Fruit fly (Drosophila melanogaster): ENCODE results near the gene CG16762.

The CG16762 gene

DNA sequence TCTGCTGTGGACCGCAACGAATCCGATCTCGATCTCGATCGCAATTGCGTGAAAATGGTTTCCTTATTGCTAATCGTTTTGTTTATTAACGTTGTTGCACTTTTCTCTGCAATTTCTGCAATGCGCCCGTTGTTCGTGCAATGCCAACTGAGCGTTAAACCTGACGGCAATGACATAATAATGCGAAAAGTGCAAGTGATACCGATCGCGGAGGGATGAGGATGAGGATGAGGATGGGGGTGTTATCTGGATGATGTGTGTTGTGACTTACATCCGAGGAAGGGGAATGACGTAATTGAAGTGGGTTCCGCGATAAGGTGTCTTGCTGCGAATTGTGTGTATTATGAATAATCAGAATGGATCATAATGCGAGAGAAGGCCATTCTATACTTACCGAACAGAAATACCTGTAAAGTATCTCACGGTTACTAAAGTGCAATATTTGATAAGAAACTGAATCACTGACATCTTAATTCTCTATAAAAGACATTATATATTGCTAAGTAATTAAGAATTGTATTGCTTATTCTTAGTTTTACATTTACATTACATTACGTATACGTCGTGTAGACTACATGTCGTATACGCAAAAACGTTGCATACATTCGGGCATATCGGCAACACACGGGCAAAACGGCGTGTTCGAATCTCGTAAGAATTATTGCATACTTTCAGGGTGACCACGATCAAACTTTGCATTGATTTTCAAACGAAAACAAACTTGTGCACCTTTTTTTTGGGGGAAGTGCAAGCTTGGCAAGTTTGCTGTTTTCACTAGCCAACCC, 10.1 kb upstream of the CG16762 start:
- TF ChIP-seq CG8478 (optimal IDR thresholded peaks at IDR 0.05) (no peak), CTCF (optimal IDR thresholded peaks at IDR 0.05) (peak; percentile 58 to 70)

DNA sequence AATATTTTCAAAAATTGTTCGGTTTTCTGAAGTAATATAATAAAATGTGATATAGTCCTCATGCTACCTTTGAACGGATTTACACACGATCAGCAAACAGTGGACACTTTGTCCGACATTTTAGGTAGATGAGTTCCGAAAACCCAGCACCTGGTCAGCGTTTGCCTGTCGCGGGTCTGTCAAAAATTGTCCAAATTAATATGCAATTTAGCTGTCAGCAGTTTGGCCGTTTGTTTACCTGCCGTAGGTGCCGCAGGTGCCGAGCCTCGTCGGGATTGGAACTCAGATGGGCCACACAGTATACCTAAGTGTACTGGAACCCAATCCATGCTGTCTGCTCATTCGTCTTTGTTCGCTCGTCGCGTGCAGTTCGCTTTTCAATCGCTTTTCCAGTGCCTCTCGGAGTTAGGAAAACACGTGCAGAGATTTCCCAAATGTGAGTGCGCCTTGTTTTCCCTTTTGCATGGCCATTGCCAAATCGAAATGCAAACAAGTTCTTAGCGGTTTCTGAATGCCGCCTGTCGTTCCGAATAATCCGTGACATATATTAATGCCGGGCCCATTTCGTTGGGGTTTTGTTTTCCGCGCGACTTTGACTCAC, 7.6 kb upstream of the CG16762 start:
- TF ChIP-seq CTCF (optimal IDR thresholded peaks at IDR 0.05) (no peak), CG8478 (optimal IDR thresholded peaks at IDR 0.05) (no peak)

DNA sequence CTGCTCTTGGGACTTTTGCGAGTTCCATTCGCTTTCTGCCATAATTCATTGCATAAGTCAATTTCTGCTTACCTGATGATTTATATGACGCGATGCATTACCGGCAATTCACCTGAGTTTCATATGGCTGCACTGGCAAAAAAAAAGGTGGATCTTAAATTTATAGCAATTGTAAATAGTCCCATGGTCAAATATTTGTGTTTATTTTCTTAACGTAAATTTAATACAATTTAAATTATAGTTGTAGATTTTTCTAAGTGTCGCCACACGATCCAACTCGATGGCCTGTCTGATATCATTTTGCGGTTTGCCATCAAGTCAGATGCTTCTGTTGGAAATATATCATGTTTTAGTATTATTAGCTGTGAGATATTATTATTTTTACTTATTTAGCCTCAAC, 6.1 kb upstream of the CG16762 start:
- TF ChIP-seq CG8478 (optimal IDR thresholded peaks at IDR 0.05) (no peak), CTCF (optimal IDR thresholded peaks at IDR 0.05) (no peak)

DNA sequence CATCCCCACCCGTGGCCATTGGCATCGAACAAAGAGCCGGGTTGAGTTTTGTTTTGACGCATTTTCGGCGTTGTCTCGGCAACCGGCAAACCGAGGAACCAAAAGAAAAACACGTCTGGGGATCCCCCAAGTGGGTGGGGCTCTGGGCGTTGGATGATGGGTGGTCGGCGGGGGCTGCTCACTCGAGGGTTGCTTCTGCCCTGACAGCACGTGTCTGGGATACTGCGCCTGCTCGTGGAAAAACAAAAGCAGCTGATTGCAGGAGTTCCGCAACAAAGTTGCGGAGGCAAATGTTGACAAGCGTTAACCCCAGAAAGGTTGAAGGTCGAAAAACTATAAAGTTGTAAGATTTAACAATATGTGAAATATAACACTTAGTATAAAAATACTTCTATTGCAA, 5.1 kb upstream of the CG16762 start:
- no peak for TF ChIP-seq CG8478 (optimal IDR thresholded peaks at IDR 0.05)
- no peak for TF ChIP-seq CTCF (optimal IDR thresholded peaks at IDR 0.05)

DNA sequence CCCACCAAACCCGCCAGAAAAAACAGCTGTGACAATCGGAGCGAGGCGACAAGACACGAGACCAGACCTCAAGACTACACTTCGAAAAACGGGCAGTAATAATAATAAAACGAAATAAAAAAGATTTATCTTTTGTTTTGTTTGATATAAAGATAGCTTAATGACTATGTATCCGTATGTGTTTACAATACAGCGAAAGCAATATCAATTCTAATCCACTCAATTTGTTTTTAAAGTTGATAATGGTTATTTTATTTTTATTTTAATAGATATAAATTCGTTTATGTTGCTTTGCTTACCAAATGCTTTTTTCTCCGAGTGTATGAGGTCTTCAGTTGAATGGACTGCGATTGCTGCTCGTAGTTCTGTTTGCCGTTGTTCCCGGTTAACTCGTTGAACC, 3.8 kb upstream of the CG16762 start:
- no peak for TF ChIP-seq CTCF (optimal IDR thresholded peaks at IDR 0.05)
- no peak for TF ChIP-seq CG8478 (optimal IDR thresholded peaks at IDR 0.05)

DNA sequence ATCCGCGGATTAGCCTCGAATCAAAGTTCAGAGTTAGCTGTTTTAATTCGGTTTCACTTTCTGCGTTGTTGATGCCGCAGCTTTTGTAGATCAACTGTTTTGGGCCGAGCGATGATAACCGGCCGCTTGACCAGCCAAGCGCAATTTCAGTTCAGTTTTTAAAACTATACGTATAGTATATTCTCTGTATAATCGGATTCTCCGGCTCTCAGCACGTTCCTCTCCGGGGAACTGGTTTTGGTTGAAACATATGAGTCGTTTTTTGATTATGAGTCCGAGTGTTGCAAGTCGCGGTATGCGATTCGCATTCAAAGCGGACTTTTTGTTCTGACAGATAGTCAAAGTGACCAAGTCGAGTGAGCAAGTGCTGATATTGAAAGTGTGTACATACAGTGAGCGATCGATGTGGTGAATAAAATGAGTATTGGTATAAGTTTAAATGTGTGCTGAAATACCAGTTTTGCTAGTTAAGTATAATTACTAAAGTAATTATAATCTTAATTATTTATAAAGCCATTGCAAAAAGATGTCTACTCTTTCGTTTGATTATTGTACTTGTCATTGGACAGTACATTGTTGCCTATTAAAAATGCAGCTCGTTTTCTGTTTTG, 3.0 kb upstream of the CG16762 start, which contains the start of gene Cyp4d20:
Cyp4d20 (minus strand) TSS at position 100 of the 611 bp plus-strand sequence.
- TF ChIP-seq CTCF (optimal IDR thresholded peaks at IDR 0.05) (no peak), CG8478 (optimal IDR thresholded peaks at IDR 0.05) (no peak)

DNA sequence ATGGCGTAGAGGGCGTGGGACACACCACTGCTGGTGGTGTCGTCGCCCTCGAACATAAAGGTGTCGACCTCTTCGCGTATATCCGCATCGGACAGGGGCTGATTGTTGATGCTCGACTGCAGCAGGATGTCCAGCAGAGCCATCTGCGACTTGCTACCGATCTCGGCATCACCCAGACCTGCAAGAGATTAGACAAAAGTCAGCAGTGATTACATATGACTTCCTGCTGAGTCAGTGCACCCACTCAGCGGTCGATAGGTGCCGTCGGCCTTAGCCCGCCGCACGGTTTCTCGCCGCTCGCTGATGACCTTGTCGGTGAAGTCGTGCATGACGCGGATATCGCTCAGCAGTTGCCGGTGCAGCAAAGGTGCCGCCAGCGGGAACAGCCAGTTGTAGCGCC, 1.5 kb upstream of the CG16762 start:
- TF ChIP-seq CTCF (optimal IDR thresholded peaks at IDR 0.05) (no peak), CG8478 (optimal IDR thresholded peaks at IDR 0.05) (no peak)

DNA sequence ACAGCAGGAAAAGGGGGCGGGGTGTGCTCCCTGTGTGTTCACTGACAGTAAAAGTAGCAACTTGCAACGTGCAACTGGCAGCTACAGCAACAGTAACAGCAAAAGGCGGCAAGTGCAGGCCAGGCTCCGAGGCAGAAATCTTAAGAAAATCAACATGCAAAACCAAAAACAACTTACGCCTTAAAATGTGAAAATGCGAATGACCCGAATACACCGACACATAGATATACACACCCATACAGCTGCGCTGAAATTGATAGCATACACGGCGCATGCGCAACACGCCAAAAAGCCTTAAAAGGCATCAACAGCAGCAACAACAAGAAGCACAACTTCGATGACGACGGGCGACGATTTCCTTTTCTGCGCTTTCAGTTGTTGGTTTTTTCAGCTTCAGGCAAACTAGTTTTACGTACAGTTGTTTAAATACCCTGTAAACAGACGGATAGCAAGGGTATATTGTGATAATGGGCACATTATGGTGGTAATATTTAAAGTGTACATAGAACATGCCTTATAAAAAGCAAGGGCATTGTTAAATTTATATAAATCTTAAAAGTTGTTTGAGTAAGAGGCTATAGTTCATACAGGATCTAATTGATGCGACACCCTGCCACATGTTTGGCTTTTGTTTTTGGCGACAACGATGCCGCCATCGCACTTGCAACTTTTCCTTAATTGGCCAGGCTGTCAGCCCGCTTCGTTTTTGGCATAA, 3.0 kb downstream of the CG16762 start:
- no peak for TF ChIP-seq CG8478 (optimal IDR thresholded peaks at IDR 0.05)
- no peak for TF ChIP-seq CTCF (optimal IDR thresholded peaks at IDR 0.05)

DNA sequence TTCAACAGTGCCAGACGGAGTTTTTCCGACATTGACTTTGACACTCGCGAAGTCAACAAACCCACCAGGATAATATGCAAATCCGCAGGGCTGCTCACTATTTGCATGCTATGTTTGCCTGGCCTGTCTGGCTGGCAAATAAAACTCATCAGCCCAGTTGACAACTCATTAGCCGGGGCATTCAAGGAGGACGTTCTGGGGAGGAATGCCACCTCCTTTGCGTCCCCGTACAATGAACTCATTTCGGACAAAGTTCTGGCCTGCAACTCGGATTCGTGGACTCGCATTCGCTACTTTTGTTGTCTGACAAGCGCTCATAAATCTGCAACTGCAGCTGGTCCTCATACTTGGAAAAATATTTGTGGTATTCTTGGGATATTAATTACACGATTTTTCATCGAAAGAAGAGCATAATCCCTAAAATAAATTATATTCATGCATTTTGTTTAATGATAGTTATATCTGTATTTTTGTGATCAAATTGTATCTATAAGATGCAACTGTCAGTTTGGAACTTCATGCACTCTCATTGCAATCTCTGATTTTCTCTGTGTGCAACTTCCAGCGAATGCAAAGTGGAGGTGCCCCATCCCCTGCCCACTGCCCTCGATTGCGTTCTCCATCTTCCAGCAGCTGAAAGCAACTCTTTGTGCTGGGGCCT, 4.5 kb downstream of the CG16762 start:
- no peak for TF ChIP-seq CG8478 (optimal IDR thresholded peaks at IDR 0.05)
- no peak for TF ChIP-seq CTCF (optimal IDR thresholded peaks at IDR 0.05)

DNA sequence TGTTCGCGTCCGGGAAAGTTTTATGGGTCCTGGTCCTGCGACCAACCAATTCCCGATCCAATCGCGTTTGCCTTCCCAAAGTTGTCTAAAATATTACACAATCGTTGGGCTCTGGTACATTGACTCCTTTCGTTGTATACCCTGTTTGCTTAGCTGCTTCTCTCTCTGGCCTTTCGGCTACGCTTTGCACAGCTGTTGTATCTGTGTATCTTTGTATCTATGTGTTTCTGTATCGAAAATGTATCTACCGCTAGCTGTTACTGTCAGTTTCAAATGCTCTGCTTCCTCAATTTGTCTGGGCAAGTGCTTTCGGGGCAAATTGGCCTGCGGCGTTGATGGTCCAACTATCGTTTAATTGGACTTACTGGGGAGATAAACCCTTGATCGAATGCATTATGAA, 5.8 kb downstream of the CG16762 start:
- TF ChIP-seq CTCF (optimal IDR thresholded peaks at IDR 0.05): no peak
- TF ChIP-seq CG8478 (optimal IDR thresholded peaks at IDR 0.05): no peak

DNA sequence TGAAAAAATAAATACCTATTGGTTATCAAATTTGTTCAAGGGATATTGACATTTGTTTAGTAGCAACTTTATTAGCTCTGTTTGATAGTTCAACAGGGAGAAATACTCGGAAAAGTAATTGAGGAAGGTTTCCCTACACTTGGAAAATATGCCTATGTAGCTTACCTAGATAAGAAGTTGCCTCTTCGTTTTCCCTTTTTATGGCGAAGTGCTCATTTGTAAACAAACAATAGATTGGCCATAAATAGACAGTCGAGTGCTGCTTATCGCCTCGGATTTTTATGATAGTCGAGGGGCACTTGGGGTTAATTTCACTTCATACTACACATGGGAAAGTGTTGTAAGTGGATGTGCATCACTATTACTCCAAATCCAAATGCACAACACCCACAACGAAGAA, 6.9 kb downstream of the CG16762 start:
- TF ChIP-seq CTCF (optimal IDR thresholded peaks at IDR 0.05): no peak
- TF ChIP-seq CG8478 (optimal IDR thresholded peaks at IDR 0.05): no peak

DNA sequence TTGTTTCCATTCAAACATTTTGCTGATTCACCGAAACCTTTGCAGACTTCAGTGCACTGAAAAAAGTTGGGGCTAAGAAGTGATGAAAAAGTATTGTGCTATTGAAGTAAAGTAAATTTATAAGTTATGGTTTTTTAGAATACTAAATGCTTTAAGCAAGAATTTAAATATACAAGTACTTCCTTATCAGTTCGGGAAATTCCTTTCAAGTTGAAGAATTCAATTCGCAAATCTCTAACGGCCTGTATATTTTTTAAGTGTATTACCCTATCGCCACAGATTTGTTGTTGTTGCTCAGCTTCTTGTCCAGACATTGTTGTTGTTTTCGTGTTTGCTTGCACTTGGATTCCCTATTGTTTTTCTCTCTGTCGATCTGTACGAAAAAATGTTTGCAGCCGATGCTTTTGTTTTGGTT, 8.0 kb downstream of the CG16762 start:
- TF ChIP-seq CTCF (optimal IDR thresholded peaks at IDR 0.05): no peak
- TF ChIP-seq CG8478 (optimal IDR thresholded peaks at IDR 0.05): no peak

DNA sequence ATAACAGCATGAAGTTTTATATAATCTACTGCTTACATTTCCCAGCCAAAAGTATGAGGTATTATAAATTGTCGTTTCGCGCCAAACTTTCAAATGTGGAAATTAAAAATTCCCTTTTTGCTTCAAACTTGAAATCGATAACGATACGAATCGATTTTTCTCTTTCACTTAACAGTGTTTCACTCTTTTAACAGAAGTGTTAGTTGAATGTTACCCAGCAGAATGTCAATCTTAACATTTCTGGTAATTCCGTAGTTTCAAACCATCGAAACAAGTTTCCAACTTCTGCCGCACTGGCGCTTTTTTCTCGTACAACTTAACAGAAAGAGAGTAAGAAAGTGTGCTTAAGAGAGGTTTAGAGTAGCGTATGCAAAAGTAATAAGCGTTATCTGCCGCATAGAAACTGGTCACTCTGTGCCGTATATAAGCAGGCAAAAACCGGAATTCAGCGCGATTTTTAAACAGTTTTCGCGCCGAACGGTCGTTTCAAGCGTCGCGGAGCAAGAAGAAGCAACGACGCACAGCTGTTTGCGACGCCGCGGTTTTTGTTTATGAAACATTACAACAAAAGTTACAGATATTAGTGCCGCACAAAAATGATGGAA, 8.9 kb downstream of the CG16762 start:
- TF ChIP-seq CG8478 (optimal IDR thresholded peaks at IDR 0.05) (no peak), CTCF (optimal IDR thresholded peaks at IDR 0.05) (peak; percentile 99)

DNA sequence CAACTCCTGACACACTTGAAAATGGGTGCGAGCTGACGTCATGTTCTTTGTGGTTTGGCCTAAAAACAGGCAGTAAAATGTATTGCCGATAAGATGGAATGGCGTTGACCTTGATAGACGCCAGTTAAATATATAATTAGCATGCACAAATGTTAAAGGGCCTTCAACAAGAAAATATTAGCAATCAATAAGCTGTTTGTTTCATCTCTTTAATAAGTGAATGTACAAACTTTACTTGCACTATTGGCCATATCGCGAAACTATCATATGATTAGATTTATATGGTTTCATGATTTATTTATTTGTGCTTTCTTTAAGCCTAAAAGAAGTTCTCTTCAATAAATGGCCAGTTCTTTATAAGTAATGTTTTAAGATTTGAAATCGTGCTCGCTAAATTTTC, 13.4 kb downstream of the CG16762 start:
- no peak for TF ChIP-seq CG8478 (optimal IDR thresholded peaks at IDR 0.05)
- TF ChIP-seq CTCF (optimal IDR thresholded peaks at IDR 0.05): no peak
